Fruit fly (Drosophila melanogaster) whole organism, embryonic: ENCODE measurements around the gene CG13314.
A peak's percentile ranks its signal among the peaks of the same experiment; 100 is the strongest.

Experiments
- Abd-B ChIP-seq: fragments of 200-800 bp; sonication (Bioruptor generic); optimal IDR thresholded peaks from 2 replicates; lab custom pipeline; 2018; ENCODE audit warnings: missing biosample characterization, mild to moderate bottlenecking, missing genetic modification characterization, moderate library complexity
- Atf3 ChIP-seq: fragments of 200-800 bp; sonication (Bioruptor generic); optimal IDR thresholded peaks from 3 replicates; lab custom pipeline; 2016; ENCODE audit warnings: missing biosample characterization, missing genetic modification characterization
- CG10366 ChIP-seq: fragments of 200-800 bp; sonication (Bioruptor generic); IDR thresholded peaks from 2 replicates; pipeline ENCODE4 v1.3.6; 2022; ENCODE audit warnings: missing biosample characterization, missing genetic modification characterization
- CG10654 ChIP-seq: fragments of 200-800 bp; sonication (Bioruptor generic); optimal IDR thresholded peaks from 2 replicates; lab custom pipeline; 2016; ENCODE audit warnings: missing biosample characterization, missing genetic modification characterization
- CG11695 ChIP-seq: fragments of 200-800 bp; sonication (Bioruptor generic); IDR thresholded peaks from 3 replicates; pipeline ENCODE4 v1.3.6; 2022; ENCODE audit warnings: missing biosample characterization, missing genetic modification characterization
- CG12155 ChIP-seq: fragments of 200-800 bp; sonication (Bioruptor generic); optimal IDR thresholded peaks from 3 replicates; lab custom pipeline; 2016; ENCODE audit warnings: missing biosample characterization, missing genetic modification characterization
- CG12219 ChIP-seq: fragments of 200-800 bp; sonication (Bioruptor generic); optimal IDR thresholded peaks from 3 replicates; lab custom pipeline; 2018; ENCODE audit warnings: missing biosample characterization, mild to moderate bottlenecking, missing genetic modification characterization
- CG12942 ChIP-seq: fragments of 200-800 bp; sonication (Bioruptor generic); optimal IDR thresholded peaks from 3 replicates; lab custom pipeline; 2016; ENCODE audit warnings: missing biosample characterization, missing genetic modification characterization
- CG17328 ChIP-seq: fragments of 200-800 bp; sonication (Bioruptor generic); IDR thresholded peaks from 2 replicates; pipeline ENCODE4 v1.3.6; 2022; ENCODE audit warnings: missing biosample characterization, missing genetic modification characterization
- CG17912 ChIP-seq: fragments of 200-800 bp; sonication (Bioruptor generic); optimal IDR thresholded peaks from 2 replicates; lab custom pipeline; 2018; ENCODE audit warnings: missing biosample characterization, mild to moderate bottlenecking, missing genetic modification characterization
- CG18262 ChIP-seq: fragments of 200-800 bp; optimal IDR thresholded peaks from 3 replicates; lab custom pipeline; 2019; ENCODE audit warnings: missing biosample characterization, mild to moderate bottlenecking, missing genetic modification characterization, moderate library complexity
- CG2120 ChIP-seq: fragments of 200-800 bp; sonication (Bioruptor generic); optimal IDR thresholded peaks from 3 replicates; lab custom pipeline; 2016; ENCODE audit warnings: missing biosample characterization, missing genetic modification characterization
- CG2889 ChIP-seq: fragments of 200-800 bp; sonication (Bioruptor generic); IDR thresholded peaks from 3 replicates; pipeline ENCODE4 v1.3.6; 2022; ENCODE audit warnings: missing biosample characterization, missing genetic modification characterization
- CG34376 ChIP-seq: fragments of 200-800 bp; sonication (Bioruptor generic); optimal IDR thresholded peaks from 2 replicates; lab custom pipeline; 2018; ENCODE audit warnings: missing biosample characterization, mild to moderate bottlenecking, missing genetic modification characterization
- CG4360 ChIP-seq: fragments of 200-800 bp; sonication (Bioruptor generic); IDR thresholded peaks from 2 replicates; pipeline ENCODE4 v1.3.6; 2022; ENCODE audit warnings: missing biosample characterization, missing genetic modification characterization
- CG4707 ChIP-seq: fragments of 200-800 bp; sonication (Bioruptor generic); optimal IDR thresholded peaks from 2 replicates; lab custom pipeline; 2018; ENCODE audit warnings: missing biosample characterization, mild to moderate bottlenecking, missing genetic modification characterization, moderate library complexity
- CG6683 ChIP-seq: fragments of 200-800 bp; sonication (Bioruptor generic); optimal IDR thresholded peaks from 2 replicates; lab custom pipeline; 2017; ENCODE audit warnings: missing biosample characterization, mild to moderate bottlenecking, missing genetic modification characterization, missing genetic modification reagents
- CG6791 ChIP-seq: fragments of 200-800 bp; sonication (Bioruptor generic); IDR thresholded peaks from 3 replicates; pipeline ENCODE4 v1.3.6; 2022; ENCODE audit warnings: missing biosample characterization, missing genetic modification characterization; ENCODE audit not compliant: partially characterized antibody
- CG7786 ChIP-seq: fragments of 200-800 bp; sonication (Bioruptor generic); optimal IDR thresholded peaks from 2 replicates; lab custom pipeline; 2016; ENCODE audit warnings: missing biosample characterization, missing genetic modification characterization
- CG9437 ChIP-seq: fragments of 200-800 bp; sonication (Bioruptor generic); optimal IDR thresholded peaks from 2 replicates; lab custom pipeline; 2018; ENCODE audit warnings: missing biosample characterization, mild to moderate bottlenecking, missing genetic modification characterization
- Dp ChIP-seq: fragments of 200-800 bp; sonication (Bioruptor generic); optimal IDR thresholded peaks from 2 replicates; lab custom pipeline; 2018; ENCODE audit warnings: missing biosample characterization, mild to moderate bottlenecking, missing genetic modification characterization, moderate library complexity
- E2f1 ChIP-seq: fragments of 200-800 bp; sonication (Bioruptor generic); IDR thresholded peaks from 2 replicates; pipeline ENCODE4 v1.3.6; 2022; ENCODE audit warnings: missing biosample characterization, missing genetic modification characterization
- Ets65A ChIP-seq: fragments of 200-800 bp; sonication (Bioruptor generic); peaks from one replicate; lab custom pipeline; 2016; ENCODE audit warnings: missing biosample characterization, missing genetic modification characterization
- Gsc ChIP-seq: fragments of 200-800 bp; sonication (Bioruptor generic); IDR thresholded peaks from 2 replicates; pipeline ENCODE4 v1.3.6; 2022; ENCODE audit warnings: missing biosample characterization, missing genetic modification characterization
- HmgD ChIP-seq: fragments of 200-800 bp; sonication (Bioruptor generic); optimal IDR thresholded peaks from 3 replicates; lab custom pipeline; 2016; ENCODE audit warnings: missing biosample characterization, missing genetic modification characterization
- Hmx ChIP-seq: fragments of 200-800 bp; sonication (Bioruptor generic); optimal IDR thresholded peaks from 2 replicates; lab custom pipeline; 2016; ENCODE audit warnings: missing biosample characterization, missing genetic modification characterization
- Mes4 ChIP-seq: fragments of 200-800 bp; sonication (Bioruptor generic); optimal IDR thresholded peaks from 2 replicates; lab custom pipeline; 2016; ENCODE audit warnings: missing biosample characterization, missing genetic modification characterization
- PHDP ChIP-seq: fragments of 200-800 bp; sonication (Bioruptor generic); optimal IDR thresholded peaks from 3 replicates; lab custom pipeline; 2018; ENCODE audit warnings: missing biosample characterization, mild to moderate bottlenecking, missing genetic modification characterization, moderate library complexity
- Sox100B ChIP-seq: fragments of 200-800 bp; sonication (Bioruptor generic); optimal IDR thresholded peaks from 3 replicates; lab custom pipeline; 2018; ENCODE audit warnings: missing biosample characterization, mild to moderate bottlenecking, missing genetic modification characterization
- Ssrp ChIP-seq: fragments of 200-800 bp; sonication (Bioruptor generic); optimal IDR thresholded peaks from 2 replicates; lab custom pipeline; 2018; ENCODE audit warnings: missing biosample characterization, mild to moderate bottlenecking, missing genetic modification characterization, moderate library complexity
- amos ChIP-seq: fragments of 200-800 bp; sonication (Bioruptor generic); IDR thresholded peaks from 2 replicates; pipeline ENCODE4 v1.3.6; 2022; ENCODE audit warnings: missing biosample characterization, missing genetic modification characterization; ENCODE audit not compliant: partially characterized antibody
- ase ChIP-seq: fragments of 200-800 bp; sonication (Bioruptor generic); IDR thresholded peaks from 3 replicates; pipeline ENCODE4 v1.3.6; 2022; ENCODE audit warnings: missing biosample characterization, missing genetic modification characterization
- danr ChIP-seq: fragments of 200-800 bp; sonication (Bioruptor generic); IDR thresholded peaks from 2 replicates; pipeline ENCODE4 v1.3.6; 2022; ENCODE audit warnings: missing biosample characterization, missing genetic modification characterization
- dm ChIP-seq: fragments of 200-800 bp; sonication (Bioruptor generic); optimal IDR thresholded peaks from 3 replicates; lab custom pipeline; 2016; ENCODE audit warnings: missing biosample characterization, missing genetic modification characterization
- eve ChIP-seq, 2 experiments: fragments of >200 bp; optimal IDR thresholded peaks; 2 replicates each; lab custom pipeline; 2017; ENCODE audit warnings: missing biosample characterization in 2 of 2, missing genetic modification characterization in 2 of 2
- gro ChIP-seq: fragments of 200-800 bp; sonication (Bioruptor generic); optimal IDR thresholded peaks from 2 replicates; lab custom pipeline; 2016; ENCODE audit warnings: missing biosample characterization, missing genetic modification characterization
- hkb ChIP-seq, 2 experiments: fragments of 200-800 bp in 1 of 2; fragments of >200 bp in 1 of 2; sonication (Bioruptor generic) in 1 of 2; IDR thresholded peaks in 1 of 2; optimal IDR thresholded peaks in 1 of 2; 2 replicates each; pipeline versions ENCODE4 v1.3.6 to Lab custom; 2017 to 2022; ENCODE audit warnings: missing biosample characterization in 1 of 2, missing genetic modification characterization in 1 of 2
- lilli ChIP-seq: fragments of 200-800 bp; sonication (Bioruptor generic); optimal IDR thresholded peaks from 3 replicates; lab custom pipeline; 2016; ENCODE audit warnings: missing biosample characterization, missing genetic modification characterization
- lola ChIP-seq, 3 experiments: fragments of >200 bp in 2 of 3; fragments of 200-800 bp in 1 of 3; sonication (Bioruptor generic) in 1 of 3; optimal IDR thresholded peaks; 2 replicates each; lab custom pipeline; 2017 to 2019; ENCODE audit warnings: missing biosample characterization in 3 of 3, missing genetic modification characterization in 3 of 3, mild to moderate bottlenecking in 1 of 3, moderate library complexity in 1 of 3
- lov ChIP-seq, 2 experiments: fragments of 200-800 bp in 1 of 2; fragments of >200 bp in 1 of 2; sonication (Bioruptor generic) in 1 of 2; IDR thresholded peaks in 1 of 2; optimal IDR thresholded peaks in 1 of 2; 2 replicates in 1 of 2; 3 replicates in 1 of 2; pipeline versions ENCODE4 v1.3.6 to Lab custom; 2017 to 2022; ENCODE audit warnings: missing biosample characterization in 1 of 2, missing genetic modification characterization in 1 of 2
- nerfin-1 ChIP-seq: fragments of 200-800 bp; sonication (Bioruptor generic); optimal IDR thresholded peaks from 3 replicates; lab custom pipeline; 2019; ENCODE audit warnings: missing biosample characterization, mild to moderate bottlenecking, missing genetic modification characterization, moderate library complexity
- repo ChIP-seq: fragments of 200-800 bp; sonication (Bioruptor generic); optimal IDR thresholded peaks from 2 replicates; lab custom pipeline; 2016; ENCODE audit warnings: missing biosample characterization, missing genetic modification characterization
- salm ChIP-seq: fragments of 200-800 bp; sonication (Bioruptor generic); optimal IDR thresholded peaks from 2 replicates; lab custom pipeline; 2018; ENCODE audit warnings: missing biosample characterization, mild to moderate bottlenecking, missing genetic modification characterization
- sc ChIP-seq, 3 experiments: fragments of >200 bp in 2 of 3; fragments of 200-800 bp in 1 of 3; sonication (Bioruptor generic) in 1 of 3; optimal IDR thresholded peaks; 2 replicates in 2 of 3; 3 replicates in 1 of 3; lab custom pipeline; 2017; ENCODE audit warnings: mild to moderate bottlenecking in 1 of 3, missing biosample characterization in 1 of 3, missing genetic modification characterization in 1 of 3, missing genetic modification reagents in 1 of 3
- sug ChIP-seq: fragments of 200-800 bp; optimal IDR thresholded peaks from 2 replicates; lab custom pipeline; 2019; ENCODE audit warnings: missing biosample characterization, mild to moderate bottlenecking, missing genetic modification characterization, moderate library complexity
- tin ChIP-seq: fragments of 200-800 bp; sonication (Bioruptor generic); optimal IDR thresholded peaks from 3 replicates; lab custom pipeline; 2016; ENCODE audit warnings: missing biosample characterization, missing genetic modification characterization
- trh ChIP-seq: fragments of 200-800 bp; sonication (Bioruptor generic); optimal IDR thresholded peaks from 2 replicates; lab custom pipeline; 2016; ENCODE audit warnings: missing biosample characterization, missing genetic modification characterization
- vnd ChIP-seq: fragments of 200-800 bp; sonication (Bioruptor generic); IDR thresholded peaks from 3 replicates; pipeline ENCODE4 v1.3.6; 2022; ENCODE audit warnings: missing biosample characterization, missing genetic modification characterization; ENCODE audit not compliant: partially characterized antibody
- wek ChIP-seq: fragments of 200-800 bp; sonication (Bioruptor generic); optimal IDR thresholded peaks from 3 replicates; lab custom pipeline; 2018; ENCODE audit warnings: missing biosample characterization, mild to moderate bottlenecking, missing genetic modification characterization, moderate library complexity

The CG13314 gene

DNA sequence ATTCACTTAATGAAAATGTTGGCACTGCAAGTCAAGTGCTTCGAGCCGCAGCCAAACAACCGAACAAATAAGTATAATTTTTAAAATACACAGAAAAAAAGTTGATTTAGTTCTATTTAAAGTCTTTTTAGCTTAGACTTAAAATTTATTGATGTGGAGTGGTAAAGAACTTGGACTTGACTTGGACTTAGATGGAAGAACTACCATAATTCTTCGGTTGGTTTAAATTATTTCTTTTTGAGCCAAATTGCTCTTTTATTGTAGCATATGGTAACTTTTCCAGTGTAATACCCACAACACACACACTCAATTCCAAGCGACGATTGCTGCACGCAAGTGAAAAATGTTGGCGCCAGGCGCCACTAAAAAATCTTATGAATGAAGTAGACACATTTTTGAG lies 46.5 kb downstream of the CG13314 start (continued):
- peak; percentile 57; the same call in 1 of the 2 replicates for TF ChIP-seq CG17328 (GFP tag; lab: Robert Waterston, UW)
- TF ChIP-seq PHDP (tag; lab: Kevin White, UChicago), result peak; percentile 36
- TF ChIP-seq CG6791, result no peak
- no peak for TF ChIP-seq CG6683
- TF ChIP-seq Mes4, result peak; percentile 17
- TF ChIP-seq tin, result peak; percentile 47
- no peak for TF ChIP-seq CG12942 (GFP tag; lab: Kevin White, UChicago)
- no peak for TF ChIP-seq trh
- TF ChIP-seq gro (GFP tag; lab: Kevin White, UChicago), result no peak
- TF ChIP-seq Hmx (GFP tag; lab: Kevin White, UChicago), result no peak
- no peak for TF ChIP-seq danr (GFP tag; lab: Robert Waterston, UW)
- TF ChIP-seq lola (GFP tag; optimal IDR thresholded peaks at IDR 0.05; lab: Kevin White, UChicago), result peak in 1 of 3 experiments; percentile 76
- TF ChIP-seq lilli (GFP tag; lab: Kevin White, UChicago), result peak; percentile 27
- TF ChIP-seq HmgD (GFP tag; lab: Kevin White, UChicago), result no peak
- no peak for TF ChIP-seq CG4360 (GFP tag; lab: Robert Waterston, UW)
- TF ChIP-seq ase (GFP tag; lab: Robert Waterston, UW), result 0 out of 3 replicates have a peak, but pooled peaks have one; percentile 28
- TF ChIP-seq CG4707 (GFP tag; lab: Kevin White, UChicago), result no peak
- no peak for TF ChIP-seq wek
- peak in 1 of 2 experiments; percentile 57 for TF ChIP-seq eve (GFP tag; optimal IDR thresholded peaks at IDR 0.05; lab: Kevin White, UChicago)
- TF ChIP-seq CG34376 (GFP tag; lab: Kevin White, UChicago), result no peak
- peak; percentile 56 for TF ChIP-seq Atf3 (GFP tag; lab: Kevin White, UChicago)
- no peak for TF ChIP-seq Dp (GFP tag; lab: Kevin White, UChicago)
- TF ChIP-seq lov (optimal IDR thresholded peaks at IDR 0.05; lab: Kevin White, UChicago), result no peak
- TF ChIP-seq lov (GFP tag; IDR thresholded peaks at IDR 0.05; lab: Robert Waterston, UW), result peak; percentile 44; the same call in 2 of the 3 replicates
- TF ChIP-seq CG7786 (GFP tag; lab: Kevin White, UChicago), result no peak
- TF ChIP-seq hkb (optimal IDR thresholded peaks at IDR 0.05; lab: Kevin White, UChicago), result no peak
- peak; percentile 50; the same call in 1 of the 2 replicates for TF ChIP-seq hkb (GFP tag; IDR thresholded peaks at IDR 0.05; lab: Robert Waterston, UW)
- no peak for TF ChIP-seq repo (GFP tag; lab: Kevin White, UChicago)
- no peak for TF ChIP-seq CG2120 (GFP tag; lab: Kevin White, UChicago)
- TF ChIP-seq sc (optimal IDR thresholded peaks at IDR 0.05; lab: Kevin White, UChicago), result no peak
- TF ChIP-seq sc (GFP tag; optimal IDR thresholded peaks at IDR 0.05; lab: Kevin White, UChicago), result peak; percentile 32
- TF ChIP-seq CG18262, result peak; percentile 62
- TF ChIP-seq amos (GFP tag; lab: Robert Waterston, UW), result no peak
- TF ChIP-seq CG10366 (GFP tag; lab: Robert Waterston, UW), result peak; percentile 15; the same call in 1 of the 2 replicates
- no peak for TF ChIP-seq CG10654
- no peak for TF ChIP-seq nerfin-1 (tag; lab: Kevin White, UChicago)
- TF ChIP-seq CG2889 (GFP tag; lab: Robert Waterston, UW), result no peak
- TF ChIP-seq E2f1 (GFP tag; lab: Robert Waterston, UW), result no peak
- TF ChIP-seq CG12219 (GFP tag; lab: Kevin White, UChicago), result peak; percentile 47
- TF ChIP-seq CG9437, result peak; percentile 3
- TF ChIP-seq CG11695, result peak; percentile 23; the same call in 1 of the 3 replicates
- peak; percentile 34 for TF ChIP-seq Abd-B (GFP tag; lab: Kevin White, UChicago)
- peak; percentile 63 for TF ChIP-seq Ssrp
- no peak for TF ChIP-seq Gsc (GFP tag; lab: Robert Waterston, UW)
- no peak for TF ChIP-seq vnd
- no peak for TF ChIP-seq sug
- no peak for TF ChIP-seq CG17912
- TF ChIP-seq salm (tag; lab: Kevin White, UChicago), result no peak
- peak; percentile 30 for TF ChIP-seq Sox100B (GFP tag; lab: Kevin White, UChicago)
- no peak for TF ChIP-seq CG12155
- TF ChIP-seq dm (GFP tag; lab: Kevin White, UChicago), result peak; percentile 23
- TF ChIP-seq Ets65A, result peak; percentile 92
